Worm (Caenorhabditis elegans): ENCODE results near the gene T09B9.1.

DNA sequence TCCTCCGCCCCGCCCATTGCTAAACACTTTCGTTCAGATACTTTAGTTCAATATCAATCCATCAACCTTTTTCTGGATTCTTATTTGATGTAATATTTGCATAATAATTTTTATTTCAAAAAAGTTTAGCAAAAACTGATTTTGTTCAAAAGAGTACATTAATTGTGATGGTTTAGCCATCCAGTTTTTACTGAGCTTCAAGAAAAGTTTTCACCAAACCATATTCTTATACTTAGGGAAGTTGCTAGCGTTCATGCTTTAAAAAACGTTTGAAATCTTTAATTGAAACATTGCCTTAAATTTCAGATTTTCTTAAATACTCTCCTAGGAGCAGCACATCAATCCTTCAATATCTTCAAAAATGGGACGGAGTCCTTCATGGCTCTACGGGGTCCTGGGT is 39.8 kb upstream of the T09B9.1 start, which contains the start of gene him-4:
- TF ChIP-seq pha-4 (GFP tag; IDR thresholded peaks at IDR 0.05) (no peak), pha-4 (tag; optimal IDR thresholded peaks at IDR 0.05) (no peak), pqm-1 (tag; optimal IDR thresholded peaks at IDR 0.05) (no peak), hlh-11 (tag; optimal IDR thresholded peaks at IDR 0.05) (no peak), unc-62 (GFP tag; optimal IDR thresholded peaks at IDR 0.05 in 1 of 2) (no peak), unc-62 (tag; optimal IDR thresholded peaks at IDR 0.05) (no peak), ces-1 (GFP tag; optimal IDR thresholded peaks at IDR 0.05) (no peak), nhr-77 (tag; optimal IDR thresholded peaks at IDR 0.05) (no peak), F26F4.8 (GFP tag; conservative IDR thresholded peaks at IDR 0.05) (no peak), ceh-82 (tag; optimal IDR thresholded peaks at IDR 0.05) (no peak), nhr-41 (GFP tag; IDR thresholded peaks at IDR 0.05) (no peak), nhr-10 (tag; optimal IDR thresholded peaks at IDR 0.05) (no peak), nhr-25 (tag; optimal IDR thresholded peaks at IDR 0.05; ENCODE audit: borderline replicate concordance, insufficient read depth) (no peak), mdl-1 (tag; optimal IDR thresholded peaks at IDR 0.05) (no peak), nhr-28 (tag; optimal IDR thresholded peaks at IDR 0.05) (no peak)
